Fruit fly (Drosophila melanogaster) whole organism, adult: ENCODE results near the gene CG4592.
A peak's percentile ranks its signal among the peaks of the same experiment; 100 is the strongest.

Source experiments
- CG14711 ChIP-seq: fragments of 200-800 bp; sonication (Bioruptor generic); optimal IDR thresholded peaks from 2 replicates; lab custom pipeline; 2018; ENCODE audit warnings: missing biosample characterization, mild to moderate bottlenecking, missing genetic modification characterization, moderate library complexity
- CG1620 ChIP-seq: fragments of 200-800 bp; sonication (Bioruptor generic); optimal IDR thresholded peaks from 2 replicates; lab custom pipeline; 2016; ENCODE audit warnings: missing biosample characterization, missing genetic modification characterization
- CG7045 ChIP-seq: fragments of 200-800 bp; sonication (Bioruptor generic); optimal IDR thresholded peaks from 2 replicates; lab custom pipeline; 2017; ENCODE audit warnings: missing biosample characterization, mild to moderate bottlenecking, missing genetic modification characterization
- Crg-1 ChIP-seq: fragments of 200-800 bp; sonication (Bioruptor generic); optimal IDR thresholded peaks from 2 replicates; lab custom pipeline; 2016; ENCODE audit warnings: missing biosample characterization, missing genetic modification characterization
- bab1 ChIP-seq: fragments of 200-800 bp; sonication (Bioruptor generic); optimal IDR thresholded peaks from 3 replicates; lab custom pipeline; 2019; ENCODE audit warnings: missing biosample characterization, mild to moderate bottlenecking, missing genetic modification characterization, moderate library complexity
- cnc ChIP-seq, 2 experiments: fragments of >200 bp; optimal IDR thresholded peaks; 2 replicates each; lab custom pipeline; 2017
- kay ChIP-seq: fragments of 200-800 bp; sonication (Bioruptor generic); peaks from one replicate; lab custom pipeline; 2016; ENCODE audit warnings: missing biosample characterization, missing genetic modification characterization, borderline replicate concordance
- tj ChIP-seq: fragments of 200-800 bp; sonication (Bioruptor generic); optimal IDR thresholded peaks from 3 replicates; lab custom pipeline; 2017; ENCODE audit warnings: missing biosample characterization, mild to moderate bottlenecking, missing genetic modification characterization, moderate library complexity

DNA sequence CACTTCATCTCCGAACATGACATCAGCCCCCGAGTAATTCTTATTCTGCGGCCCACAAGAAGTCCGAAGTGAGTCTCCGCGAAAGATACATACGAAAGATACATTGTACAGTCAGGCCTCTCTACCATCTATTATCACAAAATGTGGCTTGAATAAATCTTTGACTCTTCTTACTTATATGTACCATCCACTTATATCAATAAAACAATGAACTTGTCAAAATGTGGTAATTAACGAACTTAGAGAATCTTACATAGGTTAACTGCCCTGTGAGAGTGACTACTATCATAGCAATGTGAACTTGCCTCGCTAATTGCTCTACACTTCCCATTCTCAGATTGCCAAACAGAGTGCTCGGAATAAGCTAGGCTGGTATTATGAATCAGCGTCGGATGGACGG is 14.8 kb upstream of the CG4592 start:
- peak; percentile 80 for TF ChIP-seq kay (GFP tag; lab: Kevin White, UChicago)
- no peak for TF ChIP-seq CG1620 (GFP tag; lab: Kevin White, UChicago)
- no peak for TF ChIP-seq bab1 (GFP tag; lab: Kevin White, UChicago)
- no peak for TF ChIP-seq tj (GFP tag; lab: Kevin White, UChicago)
- TF ChIP-seq cnc (optimal IDR thresholded peaks at IDR 0.05; lab: Kevin White, UChicago) = no peak
- no peak for TF ChIP-seq CG7045 (GFP tag; lab: Kevin White, UChicago)
- no peak for TF ChIP-seq Crg-1 (GFP tag; lab: Kevin White, UChicago)
- TF ChIP-seq CG14711 = no peak
